Worm (Caenorhabditis elegans) whole organism, L3 larva: ENCODE measurements around the gene osgn-1.

Source experiments
- ama-1 ChIP-seq: fragments of 150-350 bp; optimal IDR thresholded peaks from 2 replicates; lab custom pipeline; 2018
- elt-3 ChIP-seq, 3 experiments: fragments of 150-350 bp in 1 of 3; sonication (generic microtip) in 2 of 3; optimal IDR thresholded peaks; 2 replicates in 2 of 3; 4 replicates in 1 of 3; lab custom pipeline; 2014 to 2017; ENCODE audit warnings: missing biosample characterization in 3 of 3, missing genetic modification characterization in 3 of 3
- fos-1 ChIP-seq: fragments of 150-350 bp; optimal IDR thresholded peaks from 2 replicates; lab custom pipeline; 2014; ENCODE audit warnings: missing biosample characterization, missing genetic modification characterization
- lin-15B ChIP-seq: fragments of 150-350 bp; optimal IDR thresholded peaks from 2 replicates; lab custom pipeline; 2014; ENCODE audit warnings: missing biosample characterization, missing genetic modification characterization
- nhr-77 ChIP-seq: fragments of 150-350 bp; optimal IDR thresholded peaks from 2 replicates; lab custom pipeline; 2014; ENCODE audit warnings: missing biosample characterization, missing genetic modification characterization
- pqm-1 ChIP-seq: fragments of 150-350 bp; optimal IDR thresholded peaks from 2 replicates; lab custom pipeline; 2017; ENCODE audit warnings: missing biosample characterization, missing genetic modification characterization, inconsistent platforms
- snpc-4 ChIP-seq: fragments of 150-350 bp; optimal IDR thresholded peaks from 2 replicates; lab custom pipeline; 2014; ENCODE audit warnings: missing biosample characterization, missing genetic modification characterization

DNA sequence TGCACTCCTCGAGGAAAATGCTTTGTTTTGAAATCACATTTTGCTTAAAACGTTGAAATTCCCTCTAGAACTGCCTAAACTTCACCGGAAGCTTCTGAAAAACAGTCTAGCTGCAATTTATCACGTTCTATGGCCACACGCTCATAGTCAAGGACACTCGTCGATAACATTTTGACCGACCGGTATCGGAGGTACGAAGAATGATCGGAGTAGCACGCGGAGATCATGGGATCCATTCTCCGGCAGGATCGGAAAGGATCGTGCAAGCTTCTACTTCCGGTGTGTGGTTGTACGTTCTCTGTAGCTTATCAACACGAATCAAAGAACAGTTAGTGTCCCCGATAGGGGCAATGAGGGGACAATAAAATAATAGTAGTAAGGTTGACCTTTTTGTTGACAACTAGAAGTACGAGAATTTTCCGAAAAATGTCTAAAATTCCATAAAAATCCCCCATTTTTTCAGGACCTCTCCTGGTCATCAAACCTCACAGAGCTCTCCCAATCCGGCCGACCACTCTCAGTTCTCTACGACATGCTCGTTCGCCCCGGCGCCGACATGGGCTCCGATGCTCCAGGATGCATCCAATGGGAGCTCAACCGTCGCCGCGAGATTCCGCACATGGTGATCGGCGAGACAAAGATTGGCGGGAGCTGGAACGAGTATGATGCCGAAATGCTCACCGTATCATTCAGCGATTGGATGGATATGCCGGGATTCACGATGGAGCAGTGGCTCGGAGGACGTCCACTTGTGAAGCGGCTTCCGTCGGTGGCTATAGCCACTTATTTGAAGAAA is 9.1 kb downstream of the osgn-1 start:
- TF ChIP-seq ama-1 (lab: Kevin White, UChicago) (no peak), snpc-4 (tag; lab: Kevin White, UChicago) (no peak), nhr-77 (tag; lab: Kevin White, UChicago) (no peak), fos-1 (tag; lab: Kevin White, UChicago) (no peak), lin-15B (tag; lab: Kevin White, UChicago) (no peak), pqm-1 (no peak), elt-3 (tag; optimal IDR thresholded peaks at IDR 0.05; lab: Kevin White, UChicago) (no peak)
